Worm (Caenorhabditis elegans): ENCODE data around the gene cnc-5.

- TF ChIP-seq pqm-1 (tag; optimal IDR thresholded peaks at IDR 0.05) (no peak), tbx-7 (tag; optimal IDR thresholded peaks at IDR 0.05) (no peak), ama-1 (optimal IDR thresholded peaks at IDR 0.05) (no peak), fax-1 (tag; optimal IDR thresholded peaks at IDR 0.05) (no peak), unc-3 (GFP tag; conservative IDR thresholded peaks at IDR 0.05) (no peak), unc-3 (tag; optimal IDR thresholded peaks at IDR 0.05) (no peak), nhr-11 (tag; optimal IDR thresholded peaks at IDR 0.05) (no peak), fkh-10 (GFP tag; optimal IDR thresholded peaks at IDR 0.05) (no peak), dmd-4 (tag; optimal IDR thresholded peaks at IDR 0.05; ENCODE audit: borderline replicate concordance) (no peak)
Measured at ce11 chrV:1486031-1486430, 40.9 kb downstream of the cnc-5 start.
